Worm (Caenorhabditis elegans): ENCODE measurements around the gene fbxb-49.

ce11 chrII:1610630-1611029 is 42.3 kb downstream of the fbxb-49 start, which contains the start of gene fbxa-163:
- no peak for TF ChIP-seq ref-1 (GFP tag; conservative IDR thresholded peaks at IDR 0.05)
- no peak for TF ChIP-seq med-1 (GFP tag; optimal IDR thresholded peaks at IDR 0.05; ENCODE audit: insufficient read depth)
- no peak for TF ChIP-seq ztf-29 (GFP tag; IDR thresholded peaks at IDR 0.05)
- no peak for TF ChIP-seq flt-1 (GFP tag; IDR thresholded peaks at IDR 0.05)
- no peak for TF ChIP-seq cog-1 (tag; optimal IDR thresholded peaks at IDR 0.05)

All from whole organism, midembryonic.